Worm (Caenorhabditis elegans): Measurements from ENCODE around the gene nas-33.

- TF ChIP-seq pha-4 (tag; optimal IDR thresholded peaks at IDR 0.05) (no peak), unc-55 (GFP tag; optimal IDR thresholded peaks at IDR 0.05) (no peak), ceh-6 (GFP tag; optimal IDR thresholded peaks at IDR 0.05) (no peak), syd-9 (tag; optimal IDR thresholded peaks at IDR 0.05) (no peak), ceh-45 (GFP tag; IDR thresholded peaks at IDR 0.05) (no peak), unc-86 (tag; optimal IDR thresholded peaks at IDR 0.05) (no peak), nhr-11 (tag; optimal IDR thresholded peaks at IDR 0.05) (no peak), nhr-232 (tag; optimal IDR thresholded peaks at IDR 0.05) (no peak), ama-1 (optimal IDR thresholded peaks at IDR 0.05) (no peak), pat-9 (tag; optimal IDR thresholded peaks at IDR 0.05) (no peak), ahr-1 (tag; optimal IDR thresholded peaks at IDR 0.05) (no peak)
Measured at ce11 chrX:6476540-6476939, 21.5 kb upstream of the nas-33 start, which contains the start of gene C15B12.1.

Data from whole organism, late embryonic.